Worm (Caenorhabditis elegans): ENCODE results near the gene parg-1.

The parg-1 gene

DNA sequence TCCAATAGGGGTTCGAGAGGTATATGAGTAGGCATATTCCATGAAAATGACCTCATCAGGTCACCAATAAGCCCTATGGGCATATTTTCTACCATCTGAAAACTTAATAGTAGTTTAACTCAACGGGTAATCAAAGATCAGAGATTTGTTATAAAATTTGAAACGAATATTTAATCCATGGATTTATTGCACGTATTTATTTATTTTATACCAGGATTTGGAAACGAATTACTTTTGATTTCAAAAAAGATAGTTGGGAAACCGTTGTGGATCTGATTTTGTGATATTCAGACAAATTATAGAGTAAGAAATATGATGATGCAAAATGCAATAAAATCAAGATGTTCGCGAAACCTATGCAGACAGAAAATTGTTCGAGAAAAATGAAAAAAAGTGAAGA, 46.8 kb downstream of the parg-1 start, which contains the start of gene C33D9.3:
Gene C33D9.3, minus strand, starts transcription at position 101 of the 400 bp plus-strand sequence.
- no peak for TF ChIP-seq nhr-237 (tag; optimal IDR thresholded peaks at IDR 0.05)
- TF ChIP-seq lin-15B (tag; optimal IDR thresholded peaks at IDR 0.05): no peak
- no peak for TF ChIP-seq nhr-71 (tag; optimal IDR thresholded peaks at IDR 0.05)
- no peak for TF ChIP-seq C34B4.2 (tag; optimal IDR thresholded peaks at IDR 0.05)
- TF ChIP-seq elt-2 (tag; optimal IDR thresholded peaks at IDR 0.05): no peak
- TF ChIP-seq aly-2 (tag; optimal IDR thresholded peaks at IDR 0.05): no peak
- TF ChIP-seq C04F5.9 (tag; optimal IDR thresholded peaks at IDR 0.05): no peak

DNA sequence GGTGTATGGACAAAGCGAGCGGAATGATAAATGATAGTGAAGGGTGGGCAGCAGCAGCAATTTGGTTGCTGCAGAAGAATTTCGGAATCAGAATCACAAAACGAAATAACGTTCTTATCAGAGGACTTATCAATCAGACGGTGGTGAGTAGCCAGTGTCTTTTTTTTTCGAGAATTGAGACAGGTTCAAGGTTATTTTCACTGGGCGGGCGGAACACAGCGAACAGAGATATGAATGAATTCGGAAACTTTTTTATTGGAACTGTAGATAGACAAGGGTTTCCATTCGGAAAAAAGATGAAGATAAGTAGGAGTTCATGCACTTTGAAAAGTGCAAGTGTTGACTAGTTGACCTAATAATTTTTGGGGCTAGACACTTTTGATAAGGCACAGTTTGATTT, 47.2 kb downstream of the parg-1 start:
- peak in 4 of 6 experiments; percentile 36 to 87 (median 82) for TF ChIP-seq elt-3 (tag; optimal IDR thresholded peaks at IDR 0.05)
- TF ChIP-seq nhr-12 (tag; optimal IDR thresholded peaks at IDR 0.05): no peak
- TF ChIP-seq ztf-11 (tag; optimal IDR thresholded peaks at IDR 0.05): no peak
- TF ChIP-seq F16B12.6 (tag; optimal IDR thresholded peaks at IDR 0.05): no peak
- peak; percentile 56 for TF ChIP-seq lin-14 (GFP tag; optimal IDR thresholded peaks at IDR 0.05)
- peak; percentile 71 for TF ChIP-seq blmp-1 (tag; optimal IDR thresholded peaks at IDR 0.05)
- no peak for TF ChIP-seq skn-1 (tag; optimal IDR thresholded peaks at IDR 0.05)
- no peak for TF ChIP-seq efl-1 (optimal IDR thresholded peaks at IDR 0.05)
- TF ChIP-seq efl-1 (GFP tag; optimal IDR thresholded peaks at IDR 0.05 in 1 of 2): peak in 1 of 2 experiments; percentile 17
- no peak for TF ChIP-seq nhr-90 (tag; optimal IDR thresholded peaks at IDR 0.05; ENCODE audit: poor library complexity)
- TF ChIP-seq mep-1 (tag; optimal IDR thresholded peaks at IDR 0.05): no peak
- no peak for TF ChIP-seq fkh-4 (tag; optimal IDR thresholded peaks at IDR 0.05; ENCODE audit: borderline replicate concordance)

DNA sequence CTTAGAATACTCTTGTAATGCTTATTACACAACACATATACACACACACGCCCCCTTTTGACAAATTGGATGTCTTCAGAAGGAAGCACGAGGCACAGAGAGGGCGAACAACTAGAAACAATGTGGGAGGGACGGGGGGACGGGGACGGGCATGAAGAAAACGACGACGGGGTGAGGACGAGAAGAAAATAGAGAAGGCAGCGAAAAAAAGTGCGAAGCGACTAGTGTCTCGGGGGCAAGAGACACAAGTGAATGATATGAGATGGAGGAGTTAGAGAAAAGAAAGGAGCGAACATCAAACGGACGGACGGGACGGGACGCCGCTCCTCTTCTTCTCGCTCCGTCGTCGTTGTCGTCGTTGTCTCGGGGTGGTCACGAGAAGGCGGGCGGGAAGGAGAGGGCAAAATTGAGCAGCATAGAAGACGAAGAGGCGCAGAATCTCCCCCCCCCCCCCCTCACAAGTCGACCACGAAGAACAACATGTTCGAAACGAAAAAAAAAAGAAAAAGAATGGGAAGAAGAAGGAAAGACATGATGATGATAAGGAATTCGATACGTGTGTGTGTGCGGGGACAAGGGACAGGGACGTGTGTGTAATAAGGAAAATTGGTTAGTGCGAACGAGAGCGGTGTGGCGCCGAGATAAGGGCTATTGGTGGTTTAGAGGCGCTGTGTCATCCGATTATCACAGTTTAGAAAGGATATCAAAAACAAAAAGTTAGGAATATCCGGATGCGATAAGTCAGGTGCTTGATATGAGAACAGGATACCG, 49.0 kb downstream of the parg-1 start:
- TF ChIP-seq lin-14 (GFP tag; optimal IDR thresholded peaks at IDR 0.05) (peak; percentile 99), hlh-4 (tag; optimal IDR thresholded peaks at IDR 0.05) (no peak), ztf-11 (tag; optimal IDR thresholded peaks at IDR 0.05) (peak in 1 of 2 experiments; percentile 24), nhr-85 (tag) (peak; percentile 92), tbx-2 (tag; optimal IDR thresholded peaks at IDR 0.05) (peak; percentile 59), blmp-1 (tag; optimal IDR thresholded peaks at IDR 0.05) (peak; percentile 60), alr-1 (tag; optimal IDR thresholded peaks at IDR 0.05; ENCODE audit: borderline replicate concordance) (no peak), swsn-7 (tag; optimal IDR thresholded peaks at IDR 0.05) (peak; percentile 24), aha-1 (tag; optimal IDR thresholded peaks at IDR 0.05) (no peak), nhr-90 (tag; optimal IDR thresholded peaks at IDR 0.05; ENCODE audit: poor library complexity) (peak; percentile 46), sptf-1 (tag; optimal IDR thresholded peaks at IDR 0.05) (no peak), fkh-10 (GFP tag; optimal IDR thresholded peaks at IDR 0.05) (peak; percentile 72), nhr-19 (GFP tag; conservative IDR thresholded peaks at IDR 0.05) (peak; percentile 28), isw-1 (GFP tag; IDR thresholded peaks at IDR 0.05) (peak; percentile 11; the same call in 1 of the 2 replicates), hlh-17 (GFP tag; optimal IDR thresholded peaks at IDR 0.05; ENCODE audit: borderline replicate concordance) (no peak), ceh-90 (tag; optimal IDR thresholded peaks at IDR 0.05) (no peak), snu-23 (GFP tag; optimal IDR thresholded peaks at IDR 0.05) (peak; percentile 59), unc-86 (tag; optimal IDR thresholded peaks at IDR 0.05) (no peak), jun-1 (tag; optimal IDR thresholded peaks at IDR 0.05) (peak; percentile 50), fkh-8 (tag; optimal IDR thresholded peaks at IDR 0.05) (peak; percentile 55), rnt-1 (tag; optimal IDR thresholded peaks at IDR 0.05) (peak; percentile 8), vab-15 (tag; optimal IDR thresholded peaks at IDR 0.05) (no peak), elt-3 (tag; optimal IDR thresholded peaks at IDR 0.05) (peak in 2 of 6 experiments; percentile 10 to 53), nhr-47 (tag; optimal IDR thresholded peaks at IDR 0.05) (peak; percentile 59), nhr-20 (tag; optimal IDR thresholded peaks at IDR 0.05) (peak; percentile 65), elt-2 (tag; optimal IDR thresholded peaks at IDR 0.05) (peak; percentile 16), mep-1 (tag; optimal IDR thresholded peaks at IDR 0.05) (peak; percentile 38), lsy-2 (tag; optimal IDR thresholded peaks at IDR 0.05) (peak; percentile 20 to 53), egl-27 (tag; optimal IDR thresholded peaks at IDR 0.05) (peak in 1 of 2 experiments; percentile 26), nhr-71 (tag; optimal IDR thresholded peaks at IDR 0.05) (peak; percentile 76), fkh-4 (tag; optimal IDR thresholded peaks at IDR 0.05; ENCODE audit: borderline replicate concordance) (no peak), xbp-1 (tag; optimal IDR thresholded peaks at IDR 0.05) (peak; percentile 13), ztf-4 (tag; optimal IDR thresholded peaks at IDR 0.05) (peak; percentile 17), snpc-4 (tag; optimal IDR thresholded peaks at IDR 0.05) (peak; percentile 21), dpl-1 (GFP tag; optimal IDR thresholded peaks at IDR 0.05) (peak in 1 of 3 experiments; percentile 11), mdl-1 (tag; optimal IDR thresholded peaks at IDR 0.05) (peak in 1 of 2 experiments; percentile 57), skn-1 (tag; optimal IDR thresholded peaks at IDR 0.05) (peak; percentile 16)

All from whole organism, L1 larva.